Fruit fly (Drosophila melanogaster) whole organism, prepupa: ENCODE measurements around the gene Jhbp16.

Experiments used
- Blimp-1 ChIP-seq: fragments of 200-800 bp; sonication (Bioruptor generic); optimal IDR thresholded peaks from 3 replicates; lab custom pipeline; 2017; ENCODE audit warnings: missing biosample characterization, missing genetic modification characterization, mild to moderate bottlenecking, moderate library complexity, missing genetic modification reagents
- CG10669 ChIP-seq: fragments of 200-800 bp; sonication (Bioruptor generic); optimal IDR thresholded peaks from 3 replicates; lab custom pipeline; 2018; ENCODE audit warnings: missing biosample characterization, mild to moderate bottlenecking, missing genetic modification characterization, moderate library complexity
- CG11762 ChIP-seq: fragments of 200-800 bp; sonication (Bioruptor generic); optimal IDR thresholded peaks from 3 replicates; lab custom pipeline; 2016; ENCODE audit warnings: missing biosample characterization, missing genetic modification characterization; ENCODE audit not compliant: insufficient read depth
- CG11902 ChIP-seq: fragments of 200-800 bp; sonication (Bioruptor generic); optimal IDR thresholded peaks from 3 replicates; lab custom pipeline; 2016; ENCODE audit warnings: missing biosample characterization, missing genetic modification characterization
- CG15336 ChIP-seq: fragments of 200-800 bp; sonication (Bioruptor generic); IDR thresholded peaks from 2 replicates; pipeline ENCODE4 v1.3.6; 2022; ENCODE audit warnings: missing biosample characterization, missing genetic modification characterization
- CG1621 ChIP-seq: fragments of 200-800 bp; sonication (Bioruptor generic); optimal IDR thresholded peaks from 3 replicates; lab custom pipeline; 2018; ENCODE audit warnings: missing biosample characterization, mild to moderate bottlenecking, missing genetic modification characterization
- CG3032 ChIP-seq: fragments of 200-800 bp; optimal IDR thresholded peaks from 2 replicates; lab custom pipeline; 2019; ENCODE audit warnings: missing biosample characterization, mild to moderate bottlenecking, missing genetic modification characterization, moderate library complexity
- CG31627 ChIP-seq: fragments of 200-800 bp; sonication (Bioruptor generic); optimal IDR thresholded peaks from 3 replicates; lab custom pipeline; 2016; ENCODE audit warnings: missing biosample characterization, missing genetic modification characterization
- CG32006 ChIP-seq: fragments of 200-800 bp; sonication (Bioruptor generic); optimal IDR thresholded peaks from 3 replicates; lab custom pipeline; 2017; ENCODE audit warnings: missing biosample characterization, mild to moderate bottlenecking, missing genetic modification characterization
- CG34406 ChIP-seq: fragments of 200-800 bp; sonication (Bioruptor generic); optimal IDR thresholded peaks from 3 replicates; lab custom pipeline; 2016; ENCODE audit warnings: missing biosample characterization, missing genetic modification characterization
- CG3919 ChIP-seq: fragments of 200-800 bp; sonication (Bioruptor generic); optimal IDR thresholded peaks from 3 replicates; lab custom pipeline; 2016; ENCODE audit warnings: missing biosample characterization, missing genetic modification characterization
- CG4318 ChIP-seq: fragments of 200-800 bp; sonication (Bioruptor generic); optimal IDR thresholded peaks from 3 replicates; lab custom pipeline; 2017; ENCODE audit warnings: missing biosample characterization, mild to moderate bottlenecking, missing genetic modification characterization
- CG6163 ChIP-seq: fragments of 200-800 bp; sonication (Bioruptor generic); IDR thresholded peaks from 3 replicates; pipeline ENCODE4 v1.3.6; 2022; ENCODE audit warnings: missing biosample characterization, missing genetic modification characterization
- CG6276 ChIP-seq: fragments of 200-800 bp; sonication (Bioruptor generic); optimal IDR thresholded peaks from 2 replicates; lab custom pipeline; 2017; ENCODE audit warnings: missing biosample characterization, mild to moderate bottlenecking, missing genetic modification characterization
- CG6854 ChIP-seq: fragments of 200-800 bp; sonication (Bioruptor generic); optimal IDR thresholded peaks from 2 replicates; lab custom pipeline; 2017; ENCODE audit warnings: missing biosample characterization, mild to moderate bottlenecking, missing genetic modification characterization
- CG7368 ChIP-seq: fragments of 200-800 bp; sonication (Bioruptor generic); optimal IDR thresholded peaks from 3 replicates; lab custom pipeline; 2016; ENCODE audit warnings: missing biosample characterization, missing genetic modification characterization
- CG8119 ChIP-seq: fragments of 200-800 bp; sonication (Bioruptor generic); IDR thresholded peaks from 3 replicates; pipeline ENCODE4 v1.3.6; 2022; ENCODE audit warnings: missing biosample characterization, missing genetic modification characterization
- CG8319 ChIP-seq: fragments of 200-800 bp; sonication (Bioruptor generic); optimal IDR thresholded peaks from 3 replicates; lab custom pipeline; 2016; ENCODE audit warnings: missing biosample characterization, missing genetic modification characterization
- CG8632 ChIP-seq: fragments of 200-800 bp; sonication (Bioruptor generic); optimal IDR thresholded peaks from 3 replicates; lab custom pipeline; 2016; ENCODE audit warnings: missing biosample characterization, missing genetic modification characterization
- Eip78C ChIP-seq: fragments of 200-800 bp; sonication (Bioruptor generic); peaks from one replicate; lab custom pipeline; 2016; ENCODE audit warnings: missing biosample characterization, missing genetic modification characterization
- Ets21C ChIP-seq: fragments of 200-800 bp; sonication (Bioruptor generic); optimal IDR thresholded peaks from 3 replicates; lab custom pipeline; 2016; ENCODE audit warnings: missing biosample characterization, missing genetic modification characterization
- Ets96B ChIP-seq: fragments of 200-800 bp; optimal IDR thresholded peaks from 2 replicates; lab custom pipeline; 2019; ENCODE audit warnings: missing biosample characterization, mild to moderate bottlenecking, missing genetic modification characterization, moderate library complexity
- Gug ChIP-seq: fragments of 200-800 bp; sonication (Bioruptor generic); IDR thresholded peaks from 2 replicates; pipeline ENCODE4 v1.3.6; 2022; ENCODE audit warnings: missing biosample characterization, missing genetic modification characterization
- Hr4 ChIP-seq: fragments of 200-800 bp; sonication (Bioruptor generic); optimal IDR thresholded peaks from 3 replicates; lab custom pipeline; 2016; ENCODE audit warnings: missing biosample characterization, missing genetic modification characterization
- Lpt ChIP-seq: fragments of 200-800 bp; sonication (Bioruptor generic); optimal IDR thresholded peaks from 3 replicates; lab custom pipeline; 2016; ENCODE audit warnings: missing biosample characterization, missing genetic modification characterization
- Met ChIP-seq: fragments of 200-800 bp; sonication (Bioruptor generic); optimal IDR thresholded peaks from 3 replicates; lab custom pipeline; 2016; ENCODE audit warnings: missing biosample characterization, missing genetic modification characterization
- OdsH ChIP-seq: fragments of 200-800 bp; sonication (Bioruptor generic); optimal IDR thresholded peaks from 3 replicates; lab custom pipeline; 2016; ENCODE audit warnings: missing biosample characterization, missing genetic modification characterization
- Smox ChIP-seq: fragments of 200-800 bp; sonication (Bioruptor generic); optimal IDR thresholded peaks from 3 replicates; lab custom pipeline; 2016; ENCODE audit warnings: missing biosample characterization, missing genetic modification characterization
- Sox102F ChIP-seq: fragments of 200-800 bp; sonication (Bioruptor generic); optimal IDR thresholded peaks from 2 replicates; lab custom pipeline; 2016; ENCODE audit warnings: missing biosample characterization, mild to moderate bottlenecking, missing genetic modification characterization
- Sox15 ChIP-seq: fragments of 200-800 bp; sonication (Bioruptor generic); optimal IDR thresholded peaks from 3 replicates; lab custom pipeline; 2016; ENCODE audit warnings: missing biosample characterization, missing genetic modification characterization
- achi ChIP-seq: fragments of 200-800 bp; sonication (Bioruptor generic); optimal IDR thresholded peaks from 3 replicates; lab custom pipeline; 2016; ENCODE audit warnings: missing biosample characterization, missing genetic modification characterization
- acj6 ChIP-seq: fragments of 200-800 bp; sonication (Bioruptor generic); optimal IDR thresholded peaks from 3 replicates; lab custom pipeline; 2016; ENCODE audit warnings: missing biosample characterization, missing genetic modification characterization
- dac ChIP-seq: fragments of 200-800 bp; sonication (Bioruptor generic); optimal IDR thresholded peaks from 2 replicates; lab custom pipeline; 2017; ENCODE audit warnings: missing biosample characterization, mild to moderate bottlenecking, missing genetic modification characterization
- dsx ChIP-seq: fragments of 200-800 bp; optimal IDR thresholded peaks from 3 replicates; lab custom pipeline; 2019; ENCODE audit warnings: missing biosample characterization, mild to moderate bottlenecking, missing genetic modification characterization, moderate library complexity; ENCODE audit not compliant: poor library complexity, severe bottlenecking
- esn ChIP-seq: fragments of 200-800 bp; sonication (Bioruptor generic); optimal IDR thresholded peaks from 2 replicates; lab custom pipeline; 2016; ENCODE audit warnings: missing biosample characterization, mild to moderate bottlenecking, missing genetic modification characterization, moderate library complexity
- fd85E ChIP-seq: fragments of 200-800 bp; sonication (Bioruptor generic); optimal IDR thresholded peaks from 3 replicates; lab custom pipeline; 2016; ENCODE audit warnings: missing biosample characterization, missing genetic modification characterization
- fkh ChIP-seq: fragments of 200-800 bp; sonication (Bioruptor generic); optimal IDR thresholded peaks from 3 replicates; lab custom pipeline; 2017; ENCODE audit warnings: missing biosample characterization, mild to moderate bottlenecking, missing genetic modification characterization, moderate library complexity
- net ChIP-seq: fragments of 200-800 bp; sonication (Bioruptor generic); optimal IDR thresholded peaks from 3 replicates; lab custom pipeline; 2016; ENCODE audit warnings: missing biosample characterization, missing genetic modification characterization
- pdm3 ChIP-seq: fragments of 200-800 bp; sonication (Bioruptor generic); optimal IDR thresholded peaks from 3 replicates; lab custom pipeline; 2016; ENCODE audit warnings: missing biosample characterization, missing genetic modification characterization
- spab ChIP-seq: fragments of 200-800 bp; sonication (Bioruptor generic); optimal IDR thresholded peaks from 2 replicates; lab custom pipeline; 2017; ENCODE audit warnings: missing biosample characterization, mild to moderate bottlenecking, missing genetic modification characterization, missing genetic modification reagents
- ss ChIP-seq, 2 experiments: fragments of 200-800 bp; sonication (Bioruptor generic); optimal IDR thresholded peaks; 2 replicates in 1 of 2; 3 replicates in 1 of 2; lab custom pipeline; 2017 to 2018; ENCODE audit warnings: mild to moderate bottlenecking in 2 of 2, missing biosample characterization in 2 of 2, missing genetic modification characterization in 2 of 2, moderate library complexity in 1 of 2
- svp ChIP-seq: fragments of 200-800 bp; sonication (Bioruptor generic); peaks from one replicate; lab custom pipeline; 2016; ENCODE audit warnings: missing biosample characterization, missing genetic modification characterization
- topi ChIP-seq: fragments of 200-800 bp; sonication (Bioruptor generic); optimal IDR thresholded peaks from 3 replicates; lab custom pipeline; 2016; ENCODE audit warnings: missing biosample characterization, missing genetic modification characterization
- vri ChIP-seq: fragments of 200-800 bp; sonication (Bioruptor generic); optimal IDR thresholded peaks from 3 replicates; lab custom pipeline; 2016; ENCODE audit warnings: missing biosample characterization, mild to moderate bottlenecking, missing genetic modification characterization

The Jhbp16 gene

dm6 chr3R:21653434-21653833 lies 10.8 kb upstream of the Jhbp16 start (continued):
- TF ChIP-seq CG1621 (tag; lab: Kevin White, UChicago) (peak; percentile 35), CG6276 (GFP tag; lab: Kevin White, UChicago) (no peak), Hr4 (GFP tag; lab: Kevin White, UChicago) (no peak), Ets21C (no peak), CG4318 (GFP tag; lab: Kevin White, UChicago) (no peak)

DNA sequence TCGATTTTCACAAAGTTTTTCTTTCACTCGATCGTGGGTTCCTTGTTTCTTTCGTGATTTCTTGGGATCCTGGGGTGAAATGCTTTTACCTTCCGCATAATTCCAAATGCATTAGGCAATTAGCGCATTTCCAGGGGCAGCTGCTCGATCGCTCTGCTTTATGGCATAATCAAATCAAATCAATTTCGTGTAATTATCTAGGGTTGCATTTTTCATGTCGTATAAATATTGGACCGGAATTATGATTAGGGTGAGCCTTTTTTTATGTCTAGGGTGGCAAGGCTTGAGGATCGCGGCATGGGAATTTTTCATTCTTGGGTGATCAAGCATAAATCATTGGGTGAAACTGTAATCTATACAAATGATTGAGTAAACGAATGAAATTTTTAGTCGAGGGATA lies 9.4 kb upstream of the Jhbp16 start:
- TF ChIP-seq ss (GFP tag; optimal IDR thresholded peaks at IDR 0.05; lab: Kevin White, UChicago) = no peak
- TF ChIP-seq acj6 (GFP tag; lab: Kevin White, UChicago) = no peak
- TF ChIP-seq, all 60 proteins: peak for 0

DNA sequence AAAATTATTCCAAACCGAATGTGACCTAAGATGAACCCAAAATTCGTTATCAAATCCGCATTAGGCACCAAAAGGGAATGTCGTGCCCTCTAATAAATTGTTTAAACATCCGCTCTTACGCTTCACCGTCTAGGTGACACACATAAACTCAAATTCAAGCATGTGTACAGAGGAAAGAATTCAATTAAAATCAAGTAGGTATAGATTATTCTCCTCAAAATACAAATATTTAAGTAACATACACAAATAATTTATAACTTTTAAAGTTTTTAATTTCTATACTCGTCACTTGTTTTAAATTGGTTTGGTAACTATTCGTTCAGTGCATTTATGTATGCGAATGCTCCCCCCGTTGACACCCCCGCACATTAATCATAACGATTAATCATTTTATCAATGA lies 8.8 kb upstream of the Jhbp16 start:
- TF ChIP-seq Eip78C (GFP tag; lab: Kevin White, UChicago) (peak; percentile 78), achi (GFP tag; lab: Kevin White, UChicago) (no peak), net (no peak), Sox102F (no peak), CG11762 (GFP tag; lab: Kevin White, UChicago) (no peak), CG4318 (GFP tag; lab: Kevin White, UChicago) (no peak), spab (no peak), CG8319 (no peak), dac (no peak), CG6163 (GFP tag; lab: Robert Waterston, UW) (no peak), pdm3 (GFP tag; lab: Kevin White, UChicago) (no peak), vri (GFP tag; lab: Kevin White, UChicago) (no peak), CG3032 (tag; lab: Kevin White, UChicago) (no peak), CG6854 (GFP tag; lab: Kevin White, UChicago) (no peak), CG32006 (GFP tag; lab: Kevin White, UChicago) (peak; percentile 5), Smox (peak; percentile 12), CG6276 (GFP tag; lab: Kevin White, UChicago) (no peak), Met (peak; percentile 19), CG8632 (GFP tag; lab: Kevin White, UChicago) (no peak), topi (GFP tag; lab: Kevin White, UChicago) (no peak), Ets96B (tag; lab: Kevin White, UChicago) (no peak), ss (GFP tag; optimal IDR thresholded peaks at IDR 0.05; lab: Kevin White, UChicago) (no peak), esn (GFP tag; lab: Kevin White, UChicago) (no peak), Blimp-1 (GFP tag; lab: Kevin White, UChicago) (no peak), Lpt (GFP tag; lab: Kevin White, UChicago) (no peak), CG8119 (GFP tag; lab: Robert Waterston, UW) (peak; percentile 45; the same call in 2 of the 3 replicates), svp (GFP tag; lab: Kevin White, UChicago) (peak; percentile 58), CG15336 (GFP tag; lab: Robert Waterston, UW) (peak; percentile 68), CG10669 (GFP tag; lab: Kevin White, UChicago) (peak; percentile 18)
- TF ChIP-seq, all 60 proteins: peak for 8

DNA sequence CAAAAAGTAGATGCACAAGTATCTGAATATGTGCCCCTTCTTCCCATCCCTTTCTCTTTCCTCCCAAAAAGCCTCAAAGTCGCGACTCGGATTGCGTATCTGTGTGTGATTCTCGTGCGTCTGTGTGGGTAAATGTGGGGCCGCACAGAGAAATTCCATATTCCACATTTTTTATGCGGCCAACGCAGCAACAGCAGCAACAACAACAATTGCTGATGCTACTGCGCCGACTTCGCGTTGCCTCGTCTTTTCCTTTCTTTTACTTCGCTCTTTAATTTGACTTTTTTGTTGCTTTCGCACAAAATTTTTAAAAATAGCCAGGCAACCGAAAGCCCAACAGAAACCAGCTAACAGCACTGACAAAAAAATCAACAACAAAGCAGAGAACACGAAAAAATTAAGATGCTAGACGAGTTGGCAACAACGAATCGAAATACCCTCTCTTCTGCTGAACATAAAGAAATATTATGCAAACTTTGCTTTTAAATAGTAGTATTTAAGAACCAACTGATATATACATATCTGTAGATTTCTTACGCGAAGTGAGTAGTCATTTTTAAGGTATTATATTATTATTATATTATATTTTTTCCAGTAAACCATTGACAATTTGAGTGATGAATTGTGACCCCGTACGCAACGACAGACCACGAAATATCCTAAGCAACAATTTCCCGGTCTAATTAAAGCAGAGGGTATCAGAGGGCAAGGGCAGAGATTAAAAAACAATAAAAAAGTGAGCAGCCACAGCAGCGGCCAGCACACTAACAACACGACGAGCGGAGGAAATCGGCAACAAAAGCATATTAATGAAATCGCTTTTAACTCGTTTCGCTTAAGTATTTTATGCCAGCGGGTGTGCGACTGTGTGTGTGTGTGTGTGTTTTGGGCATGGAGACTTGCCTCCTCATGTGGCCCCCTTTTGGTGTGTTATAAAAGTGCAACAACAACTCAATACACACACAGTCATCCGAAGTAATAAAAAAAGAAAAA lies 7.4 kb upstream of the Jhbp16 start:
- TF ChIP-seq Smox = peak; percentile 52
- peak; percentile 32; the same call in 1 of the 2 replicates for TF ChIP-seq Gug (GFP tag; lab: Robert Waterston, UW)
- TF ChIP-seq Sox15 (GFP tag; lab: Kevin White, UChicago) = peak; percentile 67
- peak; percentile 85 for TF ChIP-seq CG32006 (GFP tag; lab: Kevin White, UChicago)
- TF ChIP-seq CG7368 (GFP tag; lab: Kevin White, UChicago) = peak; percentile 45
- peak; percentile 19 for TF ChIP-seq Lpt (GFP tag; lab: Kevin White, UChicago)
- peak; percentile 83 for TF ChIP-seq CG34406 (GFP tag; lab: Kevin White, UChicago)
- TF ChIP-seq CG11902 = peak; percentile 31
- peak; percentile 60 for TF ChIP-seq CG31627 (GFP tag; lab: Kevin White, UChicago)
- TF ChIP-seq CG6854 (GFP tag; lab: Kevin White, UChicago) = no peak
- TF ChIP-seq fd85E = no peak
- TF ChIP-seq OdsH = peak; percentile 72
- peak; percentile 19 to 63 for TF ChIP-seq ss (GFP tag; optimal IDR thresholded peaks at IDR 0.05; lab: Kevin White, UChicago)
- TF ChIP-seq esn (GFP tag; lab: Kevin White, UChicago) = peak; percentile 79
- TF ChIP-seq dsx (GFP tag; lab: Kevin White, UChicago) = peak; percentile 72
- TF ChIP-seq CG3919 (GFP tag; lab: Kevin White, UChicago) = peak; percentile 75
- TF ChIP-seq fkh (GFP tag; lab: Kevin White, UChicago) = no peak
